Worm (Caenorhabditis elegans): ENCODE results near the gene W03H9.1.

W03H9.1 gene

ce11 chrII:14175099-14175498, 25.2 kb upstream of the W03H9.1 start, which contains the start of gene Y48B6A.5:
Y48B6A.5 (minus strand) TSS chrII:14175199.
- TF ChIP-seq scrt-1 (GFP tag; IDR thresholded peaks at IDR 0.05) = no peak

ce11 chrII:14173176-14173575, 23.2 kb upstream of the W03H9.1 start:
- TF ChIP-seq ceh-36 (tag; optimal IDR thresholded peaks at IDR 0.05) (no peak), hmg-4 (GFP tag; optimal IDR thresholded peaks at IDR 0.05) (no peak), aly-1 (tag; optimal IDR thresholded peaks at IDR 0.05) (no peak), ets-7 (tag; optimal IDR thresholded peaks at IDR 0.05) (no peak), hnd-1 (tag; optimal IDR thresholded peaks at IDR 0.05) (no peak), sea-1 (GFP tag; conservative IDR thresholded peaks at IDR 0.05) (no peak), flt-1 (GFP tag; IDR thresholded peaks at IDR 0.05) (no peak), pes-1 (GFP tag; IDR thresholded peaks at IDR 0.05) (no peak), hmbx-1 (tag; optimal IDR thresholded peaks at IDR 0.05) (no peak), tbx-11 (GFP tag; IDR thresholded peaks at IDR 0.05) (no peak), tbx-37 (GFP tag; conservative IDR thresholded peaks at IDR 0.05) (no peak), tra-4 (tag; optimal IDR thresholded peaks at IDR 0.05) (no peak), ama-1 (optimal IDR thresholded peaks at IDR 0.05) (no peak), scrt-1 (GFP tag; IDR thresholded peaks at IDR 0.05) (no peak), F13C5.2 (tag; optimal IDR thresholded peaks at IDR 0.05) (no peak)

ce11 chrII:14171558-14171957, 21.6 kb upstream of the W03H9.1 start, which contains the start of gene eat-2:
eat-2 (minus strand) TSS chrII:14171658.
- TF ChIP-seq tbx-37 (GFP tag; conservative IDR thresholded peaks at IDR 0.05) (no peak), F13C5.2 (tag; optimal IDR thresholded peaks at IDR 0.05) (no peak), hmg-4 (GFP tag; optimal IDR thresholded peaks at IDR 0.05) (no peak), ceh-13 (GFP tag; optimal IDR thresholded peaks at IDR 0.05) (no peak), sea-1 (GFP tag; conservative IDR thresholded peaks at IDR 0.05) (no peak), pes-1 (GFP tag; IDR thresholded peaks at IDR 0.05) (no peak), tbx-11 (GFP tag; IDR thresholded peaks at IDR 0.05) (no peak), scrt-1 (GFP tag; IDR thresholded peaks at IDR 0.05) (no peak)

ce11 chrII:14165430-14165929, 15.5 kb upstream of the W03H9.1 start:
- TF ChIP-seq scrt-1 (GFP tag; IDR thresholded peaks at IDR 0.05) (0 out of 2 replicates have a peak, but pooled peaks have one; percentile 56), sea-1 (GFP tag; conservative IDR thresholded peaks at IDR 0.05) (no peak)

- TF ChIP-seq scrt-1 (GFP tag; IDR thresholded peaks at IDR 0.05) = 0 out of 2 replicates have a peak, but pooled peaks have one; percentile 20
- TF ChIP-seq tbx-11 (GFP tag; IDR thresholded peaks at IDR 0.05) = no peak
- TF ChIP-seq F13C5.2 (tag; optimal IDR thresholded peaks at IDR 0.05) = no peak
- no peak for TF ChIP-seq tbx-37 (GFP tag; conservative IDR thresholded peaks at IDR 0.05)
- TF ChIP-seq ets-7 (tag; optimal IDR thresholded peaks at IDR 0.05) = no peak
- no peak for TF ChIP-seq hmbx-1 (tag; optimal IDR thresholded peaks at IDR 0.05)
- no peak for TF ChIP-seq hnd-1 (tag; optimal IDR thresholded peaks at IDR 0.05)
- peak; percentile 49 for TF ChIP-seq ama-1 (optimal IDR thresholded peaks at IDR 0.05)
- TF ChIP-seq pes-1 (GFP tag; IDR thresholded peaks at IDR 0.05) = no peak
Observed at ce11 chrII:14155259-14156023, 5.5 kb upstream of the W03H9.1 start, which contains the start of the genes rpl-43 and xrn-2. rpl-43 (plus strand) TSS chrII:14155294. xrn-2 (plus strand) TSS chrII:14155768.

ce11 chrII:14154357-14154756, 4.4 kb upstream of the W03H9.1 start, which contains the start of gene Y48B6A.1:
Y48B6A.1 (minus strand) TSS chrII:14154373.
- TF ChIP-seq hnd-1 (tag; optimal IDR thresholded peaks at IDR 0.05) = peak; percentile 6
- peak; percentile 69 for TF ChIP-seq tbx-37 (GFP tag; conservative IDR thresholded peaks at IDR 0.05)
- peak; percentile 86 for TF ChIP-seq F13C5.2 (tag; optimal IDR thresholded peaks at IDR 0.05)
- TF ChIP-seq ama-1 (optimal IDR thresholded peaks at IDR 0.05) = no peak
- TF ChIP-seq hmg-4 (GFP tag; optimal IDR thresholded peaks at IDR 0.05) = peak; percentile 79
- no peak for TF ChIP-seq aly-1 (tag; optimal IDR thresholded peaks at IDR 0.05)
- peak; percentile 50; the same call in 1 of the 2 replicates for TF ChIP-seq flt-1 (GFP tag; IDR thresholded peaks at IDR 0.05)
- TF ChIP-seq pes-1 (GFP tag; IDR thresholded peaks at IDR 0.05) = peak; percentile 76

ce11 chrII:14152274-14152673, 2.3 kb upstream of the W03H9.1 start:
- TF ChIP-seq sea-1 (GFP tag; conservative IDR thresholded peaks at IDR 0.05) = no peak
- no peak for TF ChIP-seq ceh-13 (GFP tag; optimal IDR thresholded peaks at IDR 0.05)
- no peak for TF ChIP-seq ceh-36 (tag; optimal IDR thresholded peaks at IDR 0.05)
- no peak for TF ChIP-seq tbx-11 (GFP tag; IDR thresholded peaks at IDR 0.05)

ce11 chrII:14143838-14144268, 6.1 kb downstream of the W03H9.1 start, which contains the start of gene W03H9.2:
W03H9.2 (minus strand) TSS chrII:14143869.
- peak; percentile 68; the same call in 1 of the 2 replicates for TF ChIP-seq tbx-37 (GFP tag; conservative IDR thresholded peaks at IDR 0.05)
- peak; percentile 70 for TF ChIP-seq B0310.2 (tag; optimal IDR thresholded peaks at IDR 0.05)
- no peak for TF ChIP-seq ceh-36 (tag; optimal IDR thresholded peaks at IDR 0.05)
- TF ChIP-seq pes-1 (GFP tag; IDR thresholded peaks at IDR 0.05) = peak; percentile 76
- no peak for TF ChIP-seq sea-1 (GFP tag; conservative IDR thresholded peaks at IDR 0.05)
- TF ChIP-seq hmg-4 (GFP tag; optimal IDR thresholded peaks at IDR 0.05) = peak; percentile 68
- TF ChIP-seq hnd-1 (tag; optimal IDR thresholded peaks at IDR 0.05) = peak; percentile 55
- no peak for TF ChIP-seq ama-1 (optimal IDR thresholded peaks at IDR 0.05)
- TF ChIP-seq ets-7 (tag; optimal IDR thresholded peaks at IDR 0.05) = peak; percentile 68
- TF ChIP-seq aly-1 (tag; optimal IDR thresholded peaks at IDR 0.05) = peak; percentile 46
- no peak for TF ChIP-seq scrt-1 (GFP tag; IDR thresholded peaks at IDR 0.05)
- TF ChIP-seq ceh-13 (GFP tag; optimal IDR thresholded peaks at IDR 0.05) = peak; percentile 52
- TF ChIP-seq tra-4 (tag; optimal IDR thresholded peaks at IDR 0.05) = no peak
- TF ChIP-seq flt-1 (GFP tag; IDR thresholded peaks at IDR 0.05) = 0 out of 2 replicates have a peak, but pooled peaks have one; percentile 49
- TF ChIP-seq tbx-11 (GFP tag; IDR thresholded peaks at IDR 0.05) = 0 out of 2 replicates have a peak, but pooled peaks have one; percentile 19
- peak; percentile 56 for TF ChIP-seq hmbx-1 (tag; optimal IDR thresholded peaks at IDR 0.05)
- TF ChIP-seq F13C5.2 (tag; optimal IDR thresholded peaks at IDR 0.05) = peak; percentile 77

All from whole organism, early embryonic.